Fruit fly (Drosophila melanogaster) whole organism, embryonic: ENCODE measurements around the gene CG14431.

Experiments
- Bdp1 ChIP-seq: fragments of 200-800 bp; sonication (Bioruptor generic); optimal IDR thresholded peaks from 3 replicates; lab custom pipeline; 2016; ENCODE audit warnings: missing biosample characterization, missing genetic modification characterization
- Bgb ChIP-seq: fragments of 200-800 bp; sonication (Bioruptor generic); IDR thresholded peaks from 2 replicates; pipeline ENCODE4 v1.3.6; 2022; ENCODE audit warnings: missing biosample characterization, missing genetic modification characterization; ENCODE audit not compliant: partially characterized antibody
- CG10366 ChIP-seq: fragments of 200-800 bp; sonication (Bioruptor generic); IDR thresholded peaks from 2 replicates; pipeline ENCODE4 v1.3.6; 2022; ENCODE audit warnings: missing biosample characterization, missing genetic modification characterization
- CG10565 ChIP-seq: fragments of 200-800 bp; sonication (Bioruptor generic); optimal IDR thresholded peaks from 3 replicates; lab custom pipeline; 2016; ENCODE audit warnings: missing biosample characterization, mild to moderate bottlenecking, missing genetic modification characterization
- CG11085 ChIP-seq: fragments of 200-800 bp; sonication (Bioruptor generic); IDR thresholded peaks from 2 replicates; pipeline ENCODE4 v1.3.6; 2022; ENCODE audit warnings: missing biosample characterization, missing genetic modification characterization
- CG11398 ChIP-seq: fragments of 200-800 bp; sonication (Bioruptor generic); optimal IDR thresholded peaks from 2 replicates; lab custom pipeline; 2016; ENCODE audit warnings: missing biosample characterization, missing genetic modification characterization
- CG1233 ChIP-seq: fragments of 200-800 bp; sonication (Bioruptor generic); optimal IDR thresholded peaks from 4 replicates; lab custom pipeline; 2018; ENCODE audit warnings: missing biosample characterization, mild to moderate bottlenecking, missing genetic modification characterization
- CG15479 ChIP-seq: fragments of 200-800 bp; sonication (Bioruptor generic); optimal IDR thresholded peaks from 3 replicates; lab custom pipeline; 2019; ENCODE audit warnings: missing biosample characterization, mild to moderate bottlenecking, missing genetic modification characterization, moderate library complexity
- CG15696 ChIP-seq: fragments of 200-800 bp; sonication (Bioruptor generic); optimal IDR thresholded peaks from 2 replicates; lab custom pipeline; 2019; ENCODE audit warnings: missing biosample characterization, mild to moderate bottlenecking, missing genetic modification characterization, moderate library complexity
- CG18599 ChIP-seq: fragments of 200-800 bp; sonication (Bioruptor generic); optimal IDR thresholded peaks from 3 replicates; lab custom pipeline; 2017; ENCODE audit warnings: missing biosample characterization, missing genetic modification characterization, mild to moderate bottlenecking, moderate library complexity, missing genetic modification reagents
- CG2889 ChIP-seq: fragments of 200-800 bp; sonication (Bioruptor generic); IDR thresholded peaks from 3 replicates; pipeline ENCODE4 v1.3.6; 2022; ENCODE audit warnings: missing biosample characterization, missing genetic modification characterization
- CG30431 ChIP-seq: fragments of 200-800 bp; sonication (Bioruptor generic); optimal IDR thresholded peaks from 2 replicates; lab custom pipeline; 2017; ENCODE audit warnings: missing biosample characterization, missing genetic modification characterization
- CG3407 ChIP-seq: fragments of 200-800 bp; sonication (Bioruptor generic); optimal IDR thresholded peaks from 2 replicates; lab custom pipeline; 2018; ENCODE audit warnings: missing biosample characterization, mild to moderate bottlenecking, missing genetic modification characterization
- CG3838 ChIP-seq: fragments of 200-800 bp; sonication (Bioruptor generic); optimal IDR thresholded peaks from 3 replicates; lab custom pipeline; 2016; ENCODE audit warnings: missing biosample characterization, missing genetic modification characterization
- CG3847 ChIP-seq: fragments of 200-800 bp; sonication (Bioruptor generic); IDR thresholded peaks from 2 replicates; pipeline ENCODE4 v1.3.6; 2022; ENCODE audit warnings: missing biosample characterization, missing genetic modification characterization
- CG43689 ChIP-seq: fragments of 200-800 bp; sonication (Bioruptor generic); IDR thresholded peaks from 2 replicates; pipeline ENCODE4 v1.3.6; 2022; ENCODE audit warnings: missing biosample characterization, missing genetic modification characterization
- CG6654 ChIP-seq: fragments of 200-800 bp; sonication (Bioruptor generic); optimal IDR thresholded peaks from 2 replicates; lab custom pipeline; 2017; ENCODE audit warnings: missing biosample characterization, mild to moderate bottlenecking, missing genetic modification characterization
- CG7839 ChIP-seq: fragments of 200-800 bp; sonication (Bioruptor generic); optimal IDR thresholded peaks from 3 replicates; lab custom pipeline; 2018; ENCODE audit warnings: missing biosample characterization, mild to moderate bottlenecking, missing genetic modification characterization, moderate library complexity
- CG9797 ChIP-seq: fragments of 200-800 bp; sonication (Bioruptor generic); optimal IDR thresholded peaks from 3 replicates; lab custom pipeline; 2018; ENCODE audit warnings: missing biosample characterization, mild to moderate bottlenecking, missing genetic modification characterization
- Dbx ChIP-seq: fragments of 200-800 bp; sonication (Bioruptor generic); IDR thresholded peaks from 3 replicates; pipeline ENCODE4 v1.3.6; 2022; ENCODE audit warnings: missing biosample characterization, missing genetic modification characterization
- Deaf1 ChIP-seq: fragments of 200-800 bp; optimal IDR thresholded peaks from 3 replicates; lab custom pipeline; 2019; ENCODE audit warnings: missing biosample characterization, mild to moderate bottlenecking, missing genetic modification characterization, moderate library complexity
- Dll ChIP-seq: fragments of 200-800 bp; sonication (Bioruptor generic); IDR thresholded peaks from 4 replicates; pipeline ENCODE4 v1.3.6; 2022; ENCODE audit warnings: missing biosample characterization, missing genetic modification characterization; ENCODE audit not compliant: partially characterized antibody
- Doc3 ChIP-seq: fragments of 200-800 bp; sonication (Bioruptor generic); IDR thresholded peaks from 3 replicates; pipeline ENCODE4 v1.3.6; 2022; ENCODE audit warnings: missing biosample characterization, missing genetic modification characterization; ENCODE audit not compliant: partially characterized antibody
- Dref ChIP-seq: fragments of 200-800 bp; sonication (Bioruptor generic); IDR thresholded peaks from 2 replicates; pipeline ENCODE4 v1.3.6; 2022; ENCODE audit warnings: missing biosample characterization, missing genetic modification characterization
- E2f2 ChIP-seq: fragments of 200-800 bp; sonication (Bioruptor generic); IDR thresholded peaks from 2 replicates; pipeline ENCODE4 v1.3.6; 2022; ENCODE audit warnings: missing biosample characterization, missing genetic modification characterization
- Fer1 ChIP-seq: fragments of 200-800 bp; sonication (Bioruptor generic); optimal IDR thresholded peaks from 2 replicates; lab custom pipeline; 2017; ENCODE audit warnings: missing biosample characterization, mild to moderate bottlenecking, missing genetic modification characterization
- Kr ChIP-seq: fragments of 200-800 bp; sonication (Bioruptor generic); optimal IDR thresholded peaks from 2 replicates; lab custom pipeline; 2017; ENCODE audit warnings: missing biosample characterization, mild to moderate bottlenecking, missing genetic modification characterization
- MESR4 ChIP-seq: fragments of 200-800 bp; sonication (Bioruptor generic); optimal IDR thresholded peaks from 2 replicates; lab custom pipeline; 2018; ENCODE audit warnings: missing biosample characterization, mild to moderate bottlenecking, missing genetic modification characterization, moderate library complexity
- Max ChIP-seq: fragments of 200-800 bp; sonication (Bioruptor generic); optimal IDR thresholded peaks from 2 replicates; lab custom pipeline; 2016; ENCODE audit warnings: missing biosample characterization, mild to moderate bottlenecking, missing genetic modification characterization
- Med ChIP-seq: fragments of 200-800 bp; sonication (Bioruptor generic); peaks from one replicate; lab custom pipeline; 2016; ENCODE audit warnings: missing biosample characterization, missing genetic modification characterization, mild to moderate bottlenecking, inconsistent platforms, moderate library complexity
- Meics ChIP-seq: fragments of 200-800 bp; sonication (Bioruptor generic); optimal IDR thresholded peaks from 2 replicates; lab custom pipeline; 2017; ENCODE audit warnings: missing biosample characterization, mild to moderate bottlenecking, missing genetic modification characterization
- NK7.1 ChIP-seq: fragments of 200-800 bp; sonication (Bioruptor generic); optimal IDR thresholded peaks from 3 replicates; lab custom pipeline; 2016; ENCODE audit warnings: missing biosample characterization, missing genetic modification characterization
- Sry-δ ChIP-seq: fragments of 200-800 bp; sonication (Bioruptor generic); optimal IDR thresholded peaks from 2 replicates; lab custom pipeline; 2016; ENCODE audit warnings: missing biosample characterization, missing genetic modification characterization
- az2 ChIP-seq: fragments of 200-800 bp; sonication (Bioruptor generic); optimal IDR thresholded peaks from 3 replicates; lab custom pipeline; 2016; ENCODE audit warnings: missing biosample characterization, missing genetic modification characterization
- crp ChIP-seq, 2 experiments: fragments of 200-800 bp; sonication (Bioruptor generic); optimal IDR thresholded peaks; 2 replicates in 1 of 2; 3 replicates in 1 of 2; lab custom pipeline; 2017; ENCODE audit warnings: missing biosample characterization in 2 of 2, missing genetic modification characterization in 2 of 2, mild to moderate bottlenecking in 1 of 2, moderate library complexity in 1 of 2
- dati ChIP-seq: fragments of 200-800 bp; sonication (Bioruptor generic); IDR thresholded peaks from 2 replicates; pipeline ENCODE4 v1.3.6; 2022; ENCODE audit warnings: missing biosample characterization, missing genetic modification characterization
- emc ChIP-seq: fragments of 200-800 bp; sonication (Bioruptor generic); optimal IDR thresholded peaks from 2 replicates; lab custom pipeline; 2016; ENCODE audit warnings: missing biosample characterization, missing genetic modification characterization
- en ChIP-seq: fragments of 200-800 bp; sonication (Bioruptor generic); optimal IDR thresholded peaks from 2 replicates; lab custom pipeline; 2016; ENCODE audit warnings: missing biosample characterization, missing genetic modification characterization
- gcm ChIP-seq: fragments of 200-800 bp; sonication (Bioruptor generic); optimal IDR thresholded peaks from 2 replicates; lab custom pipeline; 2019; ENCODE audit warnings: missing biosample characterization, mild to moderate bottlenecking, missing genetic modification characterization, moderate library complexity
- inv ChIP-seq: fragments of 200-800 bp; sonication (Bioruptor generic); IDR thresholded peaks from 2 replicates; pipeline ENCODE4 v1.3.6; 2022; ENCODE audit warnings: missing biosample characterization, missing genetic modification characterization; ENCODE audit not compliant: partially characterized antibody
- lab ChIP-seq: fragments of 200-800 bp; sonication (Bioruptor generic); optimal IDR thresholded peaks from 3 replicates; lab custom pipeline; 2017; ENCODE audit warnings: missing biosample characterization, missing genetic modification characterization, mild to moderate bottlenecking, moderate library complexity, missing genetic modification reagents
- peb ChIP-seq: fragments of 200-800 bp; sonication (Bioruptor generic); IDR thresholded peaks from 2 replicates; pipeline ENCODE4 v1.3.6; 2022; ENCODE audit warnings: missing biosample characterization, missing genetic modification characterization
- pnt ChIP-seq: fragments of 200-800 bp; sonication (Bioruptor generic); optimal IDR thresholded peaks from 3 replicates; lab custom pipeline; 2016; ENCODE audit warnings: missing biosample characterization, missing genetic modification characterization
- pros ChIP-seq: fragments of 200-800 bp; sonication (Bioruptor generic); optimal IDR thresholded peaks from 3 replicates; lab custom pipeline; 2019; ENCODE audit warnings: missing biosample characterization, mild to moderate bottlenecking, missing genetic modification characterization, moderate library complexity
- psq ChIP-seq: fragments of 200-800 bp; sonication (Bioruptor generic); optimal IDR thresholded peaks from 2 replicates; lab custom pipeline; 2017; ENCODE audit warnings: missing biosample characterization, missing genetic modification characterization
- pzg ChIP-seq: fragments of 200-800 bp; sonication (Bioruptor generic); optimal IDR thresholded peaks from 3 replicates; lab custom pipeline; 2018; ENCODE audit warnings: missing biosample characterization, mild to moderate bottlenecking, missing genetic modification characterization, moderate library complexity
- ro ChIP-seq: fragments of 200-800 bp; sonication (Bioruptor generic); IDR thresholded peaks from 2 replicates; pipeline ENCODE4 v1.3.6; 2022; ENCODE audit warnings: missing biosample characterization, missing genetic modification characterization
- tap ChIP-seq: fragments of 200-800 bp; optimal IDR thresholded peaks from 3 replicates; lab custom pipeline; 2019; ENCODE audit warnings: missing biosample characterization, mild to moderate bottlenecking, missing genetic modification characterization, moderate library complexity
- tin ChIP-seq: fragments of 200-800 bp; sonication (Bioruptor generic); optimal IDR thresholded peaks from 3 replicates; lab custom pipeline; 2016; ENCODE audit warnings: missing biosample characterization, missing genetic modification characterization
- tll ChIP-seq, 2 experiments: fragments of 200-800 bp in 1 of 2; fragments of >200 bp in 1 of 2; sonication (Bioruptor generic) in 1 of 2; optimal IDR thresholded peaks; 2 replicates each; lab custom pipeline; 2017 to 2019; ENCODE audit warnings: missing biosample characterization in 2 of 2, missing genetic modification characterization in 2 of 2, mild to moderate bottlenecking in 1 of 2, moderate library complexity in 1 of 2
- wor ChIP-seq: fragments of 200-800 bp; sonication (Bioruptor generic); IDR thresholded peaks from 2 replicates; pipeline ENCODE4 v1.3.6; 2022; ENCODE audit warnings: missing biosample characterization, missing genetic modification characterization

Gene CG14431

DNA sequence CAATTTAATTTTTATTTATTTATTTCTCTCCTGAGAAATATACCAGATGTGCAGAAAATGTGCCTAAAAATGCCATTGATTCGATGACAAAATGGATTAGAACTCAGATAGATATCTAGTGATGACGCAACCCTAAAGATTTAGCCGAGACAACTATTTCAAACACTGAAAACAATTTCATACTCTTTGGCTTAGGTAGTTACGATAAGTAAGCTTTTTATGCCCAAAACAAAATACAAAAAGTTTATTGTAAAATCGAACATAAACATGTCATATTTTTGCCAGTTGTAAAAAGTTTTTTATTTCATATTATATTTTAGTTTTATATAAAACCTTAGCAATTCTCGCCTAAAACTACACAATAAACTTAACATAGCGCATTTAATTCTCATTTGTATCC lies 65.3 kb downstream of the CG14431 start, which contains the start of gene CG3040 (continued):
- peak; percentile 28 for TF ChIP-seq gcm (GFP tag; lab: Kevin White, UChicago)
- TF ChIP-seq pros (GFP tag; lab: Kevin White, UChicago) = no peak
- TF ChIP-seq tll (GFP tag; optimal IDR thresholded peaks at IDR 0.05; lab: Kevin White, UChicago) = no peak
- no peak for TF ChIP-seq CG10565 (GFP tag; lab: Kevin White, UChicago)
- TF ChIP-seq Meics (GFP tag; lab: Kevin White, UChicago) = peak; percentile 27
- no peak for TF ChIP-seq Kr
- TF ChIP-seq CG10366 (GFP tag; lab: Robert Waterston, UW) = peak; percentile 39; the same call in 1 of the 2 replicates
- TF ChIP-seq Dll (GFP tag; lab: Robert Waterston, UW) = no peak
- no peak for TF ChIP-seq psq
- TF ChIP-seq CG15696 (tag; lab: Kevin White, UChicago) = peak; percentile 17
- peak; percentile 42 for TF ChIP-seq Sry-δ (GFP tag; lab: Kevin White, UChicago)
- peak; percentile 25 for TF ChIP-seq CG7839 (tag; lab: Kevin White, UChicago)
- no peak for TF ChIP-seq en (GFP tag; lab: Kevin White, UChicago)
- peak; percentile 37; the same call in 1 of the 2 replicates for TF ChIP-seq E2f2
- peak; percentile 15 for TF ChIP-seq CG18599 (GFP tag; lab: Kevin White, UChicago)
- TF ChIP-seq emc (GFP tag; lab: Kevin White, UChicago) = no peak
- peak; percentile 44 for TF ChIP-seq lab (GFP tag; lab: Kevin White, UChicago)
- TF ChIP-seq ro (GFP tag; lab: Robert Waterston, UW) = no peak
- TF ChIP-seq Bdp1 (GFP tag; lab: Kevin White, UChicago) = no peak
- TF ChIP-seq Bgb = no peak
- TF ChIP-seq CG11398 (GFP tag; lab: Kevin White, UChicago) = no peak
- TF ChIP-seq CG6654 (GFP tag; lab: Kevin White, UChicago) = no peak
- TF ChIP-seq Fer1 (GFP tag; lab: Kevin White, UChicago) = peak; percentile 24
- TF ChIP-seq pzg = peak; percentile 82
- no peak for TF ChIP-seq CG2889
- no peak for TF ChIP-seq tap (tag; lab: Kevin White, UChicago)
- TF ChIP-seq CG3847 = peak; percentile 43
- TF ChIP-seq tin (GFP tag; lab: Kevin White, UChicago) = peak; percentile 27
- peak; percentile 16 for TF ChIP-seq CG1233 (GFP tag; lab: Kevin White, UChicago)
- TF ChIP-seq Doc3 = no peak
- TF ChIP-seq peb (GFP tag; lab: Robert Waterston, UW) = no peak
- no peak for TF ChIP-seq pnt
- peak; percentile 1 for TF ChIP-seq az2 (GFP tag; lab: Kevin White, UChicago)
- TF ChIP-seq CG43689 (GFP tag; lab: Robert Waterston, UW) = no peak
- TF ChIP-seq Med (GFP tag; lab: Kevin White, UChicago) = peak; percentile 83
- peak in 1 of 2 experiments; percentile 69 for TF ChIP-seq crp (GFP tag; optimal IDR thresholded peaks at IDR 0.05; lab: Kevin White, UChicago)
- no peak for TF ChIP-seq NK7.1 (GFP tag; lab: Kevin White, UChicago)
- TF ChIP-seq MESR4 (GFP tag; lab: Kevin White, UChicago) = no peak
- no peak for TF ChIP-seq Max (GFP tag; lab: Kevin White, UChicago)
- TF ChIP-seq CG9797 (GFP tag; lab: Kevin White, UChicago) = peak; percentile 63
- TF ChIP-seq CG3407 (GFP tag; lab: Kevin White, UChicago) = no peak
- TF ChIP-seq CG30431 (GFP tag; lab: Kevin White, UChicago) = no peak
- no peak for TF ChIP-seq CG3838 (GFP tag; lab: Kevin White, UChicago)
- TF ChIP-seq Dref (GFP tag; lab: Robert Waterston, UW) = peak; percentile 45
- no peak for TF ChIP-seq CG15479 (GFP tag; lab: Kevin White, UChicago)
- no peak for TF ChIP-seq dati
- TF ChIP-seq wor (GFP tag; lab: Robert Waterston, UW) = no peak
- peak; percentile 26; the same call in 1 of the 2 replicates for TF ChIP-seq CG11085
- TF ChIP-seq Deaf1 (tag; lab: Kevin White, UChicago) = peak; percentile 19
- TF ChIP-seq inv = no peak
- 0 out of 3 replicates have a peak, but pooled peaks have one; percentile 38 for TF ChIP-seq Dbx
